Worm (Caenorhabditis elegans): ENCODE results near the gene C50H11.13.

- TF ChIP-seq nhr-28 (tag; optimal IDR thresholded peaks at IDR 0.05): no peak
- TF ChIP-seq nhr-237 (tag; optimal IDR thresholded peaks at IDR 0.05): no peak
- TF ChIP-seq drap-1 (GFP tag; optimal IDR thresholded peaks at IDR 0.05): no peak
- no peak for TF ChIP-seq elt-3 (tag; optimal IDR thresholded peaks at IDR 0.05)
- no peak for TF ChIP-seq ztf-11 (tag; optimal IDR thresholded peaks at IDR 0.05)
Observed at ce11 chrV:3054254-3054653, 17.2 kb downstream of the C50H11.13 start, which contains the start of gene C50H11.8.

Measured in whole organism, mixed stage, embryonic.